Worm (Caenorhabditis elegans): ENCODE measurements around the gene F29G6.1.

The F29G6.1 gene

ce11 chrX:11501967-11502366 is at the start of gene F29G6.1:
F29G6.1 (plus strand) TSS chrX:11502267.
- TF ChIP-seq mdl-1 (tag; optimal IDR thresholded peaks at IDR 0.05): no peak
- no peak for TF ChIP-seq sup-37 (GFP tag; optimal IDR thresholded peaks at IDR 0.05)
- no peak for TF ChIP-seq nhr-71 (tag; optimal IDR thresholded peaks at IDR 0.05)

- TF ChIP-seq nhr-85 (tag): peak; percentile 69
- no peak for TF ChIP-seq ces-1 (GFP tag; optimal IDR thresholded peaks at IDR 0.05)
- no peak for TF ChIP-seq sox-4 (tag; optimal IDR thresholded peaks at IDR 0.05)
- peak; percentile 41 for TF ChIP-seq lin-14 (GFP tag; optimal IDR thresholded peaks at IDR 0.05)
- peak; percentile 11 for TF ChIP-seq blmp-1 (tag; optimal IDR thresholded peaks at IDR 0.05)
Measured at ce11 chrX:11452316-11452715, 49.8 kb upstream of the F29G6.1 start.

ce11 chrX:11454231-11454630 is 47.8 kb upstream of the F29G6.1 start, which contains the start of gene F48C5.2:
F48C5.2 (minus strand) TSS chrX:11454331.
- TF ChIP-seq F16B12.6 (tag; optimal IDR thresholded peaks at IDR 0.05) (no peak), blmp-1 (tag; optimal IDR thresholded peaks at IDR 0.05) (peak; percentile 43), C16A3.4 (tag; optimal IDR thresholded peaks at IDR 0.05) (no peak), efl-3 (GFP tag; optimal IDR thresholded peaks at IDR 0.05) (no peak), hlh-17 (GFP tag; optimal IDR thresholded peaks at IDR 0.05; ENCODE audit: borderline replicate concordance) (no peak), mdl-1 (tag; optimal IDR thresholded peaks at IDR 0.05) (no peak), swsn-7 (tag; optimal IDR thresholded peaks at IDR 0.05) (no peak), unc-98 (GFP tag; IDR thresholded peaks at IDR 0.05) (no peak), nhr-12 (tag; optimal IDR thresholded peaks at IDR 0.05) (no peak), lin-14 (GFP tag; optimal IDR thresholded peaks at IDR 0.05) (peak; percentile 30), C34B4.2 (tag; optimal IDR thresholded peaks at IDR 0.05) (no peak), lin-13 (GFP tag; optimal IDR thresholded peaks at IDR 0.05) (no peak), sup-37 (GFP tag; optimal IDR thresholded peaks at IDR 0.05) (no peak), alr-1 (tag; optimal IDR thresholded peaks at IDR 0.05; ENCODE audit: borderline replicate concordance) (no peak), lir-3 (tag; optimal IDR thresholded peaks at IDR 0.05; ENCODE audit: poor library complexity) (no peak), xbp-1 (tag; optimal IDR thresholded peaks at IDR 0.05) (no peak), zag-1 (tag; optimal IDR thresholded peaks at IDR 0.05) (no peak), vab-15 (tag; optimal IDR thresholded peaks at IDR 0.05) (no peak)

ce11 chrX:11456665-11457064 is 45.4 kb upstream of the F29G6.1 start:
- TF ChIP-seq unc-130 (tag; optimal IDR thresholded peaks at IDR 0.05) (no peak), fkh-10 (GFP tag; optimal IDR thresholded peaks at IDR 0.05) (no peak), aly-2 (tag; optimal IDR thresholded peaks at IDR 0.05) (no peak), lin-14 (GFP tag; optimal IDR thresholded peaks at IDR 0.05) (no peak), zag-1 (tag; optimal IDR thresholded peaks at IDR 0.05) (no peak), alr-1 (tag; optimal IDR thresholded peaks at IDR 0.05; ENCODE audit: borderline replicate concordance) (no peak), hlh-4 (tag; optimal IDR thresholded peaks at IDR 0.05) (no peak), unc-30 (tag; optimal IDR thresholded peaks at IDR 0.05) (no peak), lsy-2 (tag; optimal IDR thresholded peaks at IDR 0.05) (no peak), unc-62 (GFP tag; optimal IDR thresholded peaks at IDR 0.05) (no peak), nhr-85 (tag) (no peak), C04F5.9 (tag; optimal IDR thresholded peaks at IDR 0.05) (no peak), mef-2 (tag; optimal IDR thresholded peaks at IDR 0.05) (no peak), aha-1 (tag; optimal IDR thresholded peaks at IDR 0.05) (no peak), C16A3.4 (tag; optimal IDR thresholded peaks at IDR 0.05) (no peak), F16B12.6 (tag; optimal IDR thresholded peaks at IDR 0.05) (no peak), vab-15 (tag; optimal IDR thresholded peaks at IDR 0.05) (no peak), elt-2 (tag; optimal IDR thresholded peaks at IDR 0.05) (no peak)

ce11 chrX:11461545-11461944 is 40.5 kb upstream of the F29G6.1 start:
- TF ChIP-seq tlp-1 (tag; optimal IDR thresholded peaks at IDR 0.05) (no peak), elt-2 (tag; optimal IDR thresholded peaks at IDR 0.05) (peak; percentile 11), blmp-1 (tag; optimal IDR thresholded peaks at IDR 0.05) (peak; percentile 97)
